Worm (Caenorhabditis elegans): Measurements from ENCODE around the gene dhs-26.
A peak's percentile ranks its signal among the peaks of the same experiment; 100 is the strongest.

Gene dhs-26

DNA sequence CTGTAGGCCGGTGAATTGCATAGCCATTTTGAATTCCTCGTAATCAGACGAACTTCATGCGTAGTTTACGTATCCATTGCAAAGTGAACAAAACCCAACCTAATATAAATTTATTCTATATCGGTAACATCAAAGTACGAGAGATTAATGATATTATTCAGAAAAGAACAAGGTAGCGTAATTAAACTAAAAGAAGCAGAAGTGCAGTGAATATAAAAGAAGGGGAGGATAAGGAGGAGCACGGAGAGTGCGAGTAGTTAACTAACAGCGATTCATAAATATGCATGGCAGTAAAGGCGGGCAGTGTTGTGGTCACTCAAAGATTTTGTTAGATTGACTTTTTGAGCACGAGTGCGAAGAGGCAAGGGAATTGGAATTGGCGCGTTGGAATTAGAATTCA is 12.3 kb upstream of the dhs-26 start, which contains the start of gene clc-3:
TSS of gene clc-3 (minus strand) at position 101 of the 400 bp plus-strand sequence.
- TF ChIP-seq nhr-28 (tag; optimal IDR thresholded peaks at IDR 0.05) (no peak), unc-62 (GFP tag; optimal IDR thresholded peaks at IDR 0.05 in 1 of 2) (peak in 1 of 2 experiments; percentile 62), unc-62 (tag; optimal IDR thresholded peaks at IDR 0.05) (no peak), tra-1 (GFP tag; IDR thresholded peaks at IDR 0.05) (no peak)

DNA sequence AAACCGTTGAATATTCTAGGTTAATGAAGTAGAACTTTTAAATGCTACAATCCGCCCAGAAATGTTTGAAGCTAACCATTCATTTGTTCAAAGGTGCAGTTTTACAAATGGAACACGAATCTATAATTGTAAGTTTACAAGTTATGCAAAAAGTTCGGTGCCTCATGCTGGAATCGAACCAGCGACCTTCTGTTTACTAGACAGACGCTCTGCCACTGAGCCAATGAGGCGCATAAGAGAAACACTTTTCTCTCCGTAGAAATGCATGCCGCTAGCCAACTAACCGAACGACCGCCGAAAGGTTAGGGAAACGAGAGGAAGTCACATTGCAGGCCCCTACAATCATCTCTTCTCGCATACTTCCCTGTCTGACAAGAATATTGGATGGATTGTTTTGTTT is 9.0 kb upstream of the dhs-26 start:
- peak; percentile 79 for TF ChIP-seq rbr-2 (tag; optimal IDR thresholded peaks at IDR 0.05)
- TF ChIP-seq mdt-29 (GFP tag; IDR thresholded peaks at IDR 0.05) = peak; percentile 81; the same call in 1 of the 2 replicates
- TF ChIP-seq sdz-12 (GFP tag; optimal IDR thresholded peaks at IDR 0.05) = peak; percentile 84
- no peak for TF ChIP-seq nhr-76 (tag; optimal IDR thresholded peaks at IDR 0.05)
- TF ChIP-seq hmg-1.1 (GFP tag; IDR thresholded peaks at IDR 0.05) = peak; percentile 95
- peak; percentile 72 for TF ChIP-seq hlh-30 (tag; optimal IDR thresholded peaks at IDR 0.05; ENCODE audit: insufficient read depth)
- peak; percentile 95 for TF ChIP-seq ceh-44 (GFP tag; IDR thresholded peaks at IDR 0.05)
- peak; percentile 72; the same call in 1 of the 2 replicates for TF ChIP-seq tra-1 (GFP tag; IDR thresholded peaks at IDR 0.05)
- TF ChIP-seq mdl-1 (tag; optimal IDR thresholded peaks at IDR 0.05) = peak in 1 of 2 experiments; percentile 56
- peak; percentile 66 for TF ChIP-seq nhr-111 (GFP tag; optimal IDR thresholded peaks at IDR 0.05)
- TF ChIP-seq dve-1 (tag; optimal IDR thresholded peaks at IDR 0.05; ENCODE audit: insufficient read depth) = peak; percentile 56
- peak; percentile 93 for TF ChIP-seq madf-9 (GFP tag; conservative IDR thresholded peaks at IDR 0.05)
- peak; percentile 62 for TF ChIP-seq Y5F2A.4 (GFP tag; optimal IDR thresholded peaks at IDR 0.05)
- peak; percentile 89 for TF ChIP-seq zip-11 (GFP tag; IDR thresholded peaks at IDR 0.05)
- no peak for TF ChIP-seq ceh-82 (tag; optimal IDR thresholded peaks at IDR 0.05)
- no peak for TF ChIP-seq daf-12 (tag; optimal IDR thresholded peaks at IDR 0.05)
- TF ChIP-seq zag-1 (tag; optimal IDR thresholded peaks at IDR 0.05) = no peak
- TF ChIP-seq nhr-11 (tag; optimal IDR thresholded peaks at IDR 0.05) = peak; percentile 33
- no peak for TF ChIP-seq nhr-6 (tag; optimal IDR thresholded peaks at IDR 0.05)
- peak; percentile 87 for TF ChIP-seq mes-2 (tag; optimal IDR thresholded peaks at IDR 0.05; ENCODE audit: poor library complexity, severe bottlenecking)
- TF ChIP-seq unc-130 (GFP tag; optimal IDR thresholded peaks at IDR 0.05) = peak; percentile 44
- peak; percentile 81 for TF ChIP-seq F26F4.8 (GFP tag; conservative IDR thresholded peaks at IDR 0.05)
- TF ChIP-seq aha-1 (tag) = peak; percentile 99
- peak; percentile 88 for TF ChIP-seq ctbp-1 (GFP tag; IDR thresholded peaks at IDR 0.05)
- peak; percentile 73 for TF ChIP-seq spr-3 (GFP tag; optimal IDR thresholded peaks at IDR 0.05)
- peak; percentile 93 for TF ChIP-seq lim-7 (GFP tag; IDR thresholded peaks at IDR 0.05)
- peak; percentile 55 for TF ChIP-seq ztf-7 (tag; optimal IDR thresholded peaks at IDR 0.05)
- TF ChIP-seq mxl-3 (GFP tag; optimal IDR thresholded peaks at IDR 0.05) = peak; percentile 66
- TF ChIP-seq ZK546.5 (tag; optimal IDR thresholded peaks at IDR 0.05) = no peak
- TF ChIP-seq Y48G9A.11 (GFP tag; IDR thresholded peaks at IDR 0.05) = peak; percentile 82
- peak; percentile 81 for TF ChIP-seq ceh-20 (GFP tag; IDR thresholded peaks at IDR 0.05)
- TF ChIP-seq snpc-1.2 (GFP tag; IDR thresholded peaks at IDR 0.05) = peak; percentile 89
- peak; percentile 90 for TF ChIP-seq pha-4 (GFP tag; IDR thresholded peaks at IDR 0.05)
- peak; percentile 34 for TF ChIP-seq pha-4 (tag; optimal IDR thresholded peaks at IDR 0.05)
- no peak for TF ChIP-seq aly-2 (tag; optimal IDR thresholded peaks at IDR 0.05)
- peak; percentile 61 for TF ChIP-seq nhr-48 (tag; optimal IDR thresholded peaks at IDR 0.05)
- peak; percentile 81 for TF ChIP-seq gei-8 (GFP tag; optimal IDR thresholded peaks at IDR 0.05)
- TF ChIP-seq vab-7 (GFP tag; IDR thresholded peaks at IDR 0.05) = peak; percentile 93
- peak; percentile 70; the same call in 1 of the 2 replicates for TF ChIP-seq mxl-2 (GFP tag; conservative IDR thresholded peaks at IDR 0.05)
- TF ChIP-seq hlh-11 (tag; optimal IDR thresholded peaks at IDR 0.05) = peak; percentile 56
- peak; percentile 60 for TF ChIP-seq nhr-77 (tag; optimal IDR thresholded peaks at IDR 0.05)
- TF ChIP-seq ztf-11 (tag; optimal IDR thresholded peaks at IDR 0.05) = no peak
- peak; percentile 71; the same call in 1 of the 2 replicates for TF ChIP-seq saeg-2 (GFP tag; IDR thresholded peaks at IDR 0.05)
- TF ChIP-seq ZK337.2 (GFP tag; IDR thresholded peaks at IDR 0.05) = no peak
- TF ChIP-seq dmd-8 (GFP tag; IDR thresholded peaks at IDR 0.05) = peak; percentile 92
- TF ChIP-seq tag-97 (GFP tag; IDR thresholded peaks at IDR 0.05) = no peak
- TF ChIP-seq ces-1 (GFP tag; optimal IDR thresholded peaks at IDR 0.05) = no peak

All from whole organism, L4 larva.